Worm (Caenorhabditis elegans) whole organism, L4 larva: ENCODE measurements around the gene zif-1.
A peak's percentile ranks its signal among the peaks of the same experiment; 100 is the strongest.

Experiments used
- D1046.2 ChIP-seq: fragments of 200-800 bp; sonication (Bioruptor generic); IDR thresholded peaks from 2 replicates; pipeline ENCODE4 v1.3.6; 2022; ENCODE audit warnings: missing genetic modification characterization, missing compliant biosample characterization
- F37D6.2 ChIP-seq: sonication (generic microtip); optimal IDR thresholded peaks from 2 replicates; lab custom pipeline; 2016; ENCODE audit warnings: mild to moderate bottlenecking, missing genetic modification characterization, missing compliant biosample characterization
- F44E2.7 ChIP-seq: fragments of 200-800 bp; sonication (Bioruptor generic); IDR thresholded peaks from 2 replicates; pipeline ENCODE4 v2.1.2; 2022; ENCODE audit warnings: missing genetic modification characterization, missing compliant biosample characterization
- F49E8.2 ChIP-seq: sonication (generic microtip); optimal IDR thresholded peaks from 2 replicates; lab custom pipeline; 2016; ENCODE audit warnings: missing compliant biosample characterization, mild to moderate bottlenecking, missing genetic modification characterization, borderline replicate concordance
- R02D3.7 ChIP-seq: fragments of 150-350 bp; sonication (generic microtip); optimal IDR thresholded peaks from 3 replicates; lab custom pipeline; 2014; ENCODE audit warnings: missing biosample characterization, missing genetic modification characterization
- T20F7.1 ChIP-seq: fragments of 200-800 bp; sonication (Bioruptor generic); optimal IDR thresholded peaks from 2 replicates; lab custom pipeline; 2018; ENCODE audit warnings: mild to moderate bottlenecking, missing genetic modification characterization, missing compliant biosample characterization
- T26A8.4 ChIP-seq: fragments of 200-800 bp; sonication (Bioruptor generic); IDR thresholded peaks from 2 replicates; pipeline ENCODE4 v1.3.6; 2022; ENCODE audit warnings: missing genetic modification characterization, missing compliant biosample characterization
- Y48G9A.11 ChIP-seq: fragments of 200-800 bp; sonication (Bioruptor generic); IDR thresholded peaks from 2 replicates; pipeline ENCODE4 v1.3.6; 2022; ENCODE audit warnings: missing genetic modification reagents, missing genetic modification characterization, missing compliant biosample characterization
- Y5F2A.4 ChIP-seq: fragments of 200-800 bp; sonication (Bioruptor generic); optimal IDR thresholded peaks from 2 replicates; lab custom pipeline; 2018; ENCODE audit warnings: mild to moderate bottlenecking, missing genetic modification characterization, missing compliant biosample characterization
- aha-1 ChIP-seq: fragments of 150-350 bp; peaks from one replicate; lab custom pipeline; 2014; ENCODE audit warnings: missing biosample characterization, missing genetic modification characterization
- ceh-20 ChIP-seq: fragments of 200-800 bp; sonication (Bioruptor generic); IDR thresholded peaks from 2 replicates; pipeline ENCODE4 v1.3.6; 2022; ENCODE audit warnings: missing genetic modification reagents, missing genetic modification characterization, missing compliant biosample characterization
- ceh-32 ChIP-seq: sonication (generic microtip); optimal IDR thresholded peaks from 2 replicates; lab custom pipeline; 2016; ENCODE audit warnings: mild to moderate bottlenecking, missing genetic modification characterization, missing compliant biosample characterization; ENCODE audit not compliant: poor library complexity
- ceh-62 ChIP-seq: sonication (generic microtip); optimal IDR thresholded peaks from 2 replicates; lab custom pipeline; 2017; ENCODE audit warnings: missing biosample characterization, missing genetic modification characterization
- ces-1 ChIP-seq: fragments of 150-350 bp; sonication (generic microtip); optimal IDR thresholded peaks from 4 replicates; lab custom pipeline; 2014; ENCODE audit warnings: missing biosample characterization, missing genetic modification reagents, missing genetic modification characterization
- cey-2 ChIP-seq: sonication (generic microtip); optimal IDR thresholded peaks from 3 replicates; lab custom pipeline; 2017; ENCODE audit warnings: missing genetic modification characterization, mild to moderate bottlenecking, missing compliant biosample characterization, antibody characterized with exemption, borderline replicate concordance; ENCODE audit not compliant: insufficient read depth
- daf-12 ChIP-seq: fragments of 150-350 bp; optimal IDR thresholded peaks from 2 replicates; lab custom pipeline; 2014; ENCODE audit warnings: missing biosample characterization, missing genetic modification reagents, missing genetic modification characterization
- daf-19 ChIP-seq: fragments of 200-800 bp; sonication (Bioruptor generic); conservative IDR thresholded peaks from 2 replicates; pipeline ENCODE4 v1.3.6; 2022; ENCODE audit warnings: missing genetic modification characterization, missing compliant biosample characterization
- daf-8 ChIP-seq: fragments of 200-800 bp; sonication (Bioruptor generic); IDR thresholded peaks from 2 replicates; pipeline ENCODE4 v1.3.6; 2022; ENCODE audit warnings: missing genetic modification characterization, missing compliant biosample characterization
- dmd-6 ChIP-seq: fragments of 200-800 bp; sonication (Bioruptor generic); IDR thresholded peaks from 2 replicates; pipeline ENCODE4 v1.3.6; 2022; ENCODE audit warnings: missing genetic modification reagents, missing genetic modification characterization, missing compliant biosample characterization
- dpl-1 ChIP-seq: fragments of 150-350 bp; optimal IDR thresholded peaks from 2 replicates; lab custom pipeline; 2014; ENCODE audit warnings: missing biosample characterization, missing genetic modification reagents, missing genetic modification characterization
- egl-43 ChIP-seq: fragments of 200-800 bp; sonication (Bioruptor generic); IDR thresholded peaks from 2 replicates; pipeline ENCODE4 v1.3.6; 2022; ENCODE audit warnings: missing genetic modification reagents, missing genetic modification characterization, missing compliant biosample characterization
- hif-1 ChIP-seq, 2 experiments: sonication (generic microtip); optimal IDR thresholded peaks; 2 replicates each; lab custom pipeline; 2016 to 2017; ENCODE audit warnings: missing compliant biosample characterization in 2 of 2, missing genetic modification characterization in 2 of 2, missing genetic modification reagents in 2 of 2, missing genotype in 2 of 2, mild to moderate bottlenecking in 1 of 2
- hlh-30 ChIP-seq: sonication (generic microtip); optimal IDR thresholded peaks from 2 replicates; lab custom pipeline; 2017; ENCODE audit warnings: antibody characterized with exemption, mild to moderate bottlenecking, missing genetic modification characterization, missing compliant biosample characterization; ENCODE audit not compliant: insufficient read depth
- jun-1 ChIP-seq: fragments of 150-350 bp; optimal IDR thresholded peaks from 2 replicates; lab custom pipeline; 2014; ENCODE audit warnings: missing biosample characterization, missing genetic modification reagents, missing genetic modification characterization
- lin-1 ChIP-seq: fragments of 200-800 bp; sonication (Bioruptor generic); IDR thresholded peaks from 2 replicates; pipeline ENCODE4 v1.3.6; 2022; ENCODE audit warnings: missing genetic modification reagents, missing genetic modification characterization, missing compliant biosample characterization
- lin-13 ChIP-seq: fragments of 150-350 bp; optimal IDR thresholded peaks from 2 replicates; lab custom pipeline; 2014; ENCODE audit warnings: missing biosample characterization, missing genetic modification reagents, missing genetic modification characterization
- lin-39 ChIP-seq: fragments of 150-350 bp; optimal IDR thresholded peaks from 2 replicates; lab custom pipeline; 2014; ENCODE audit warnings: missing biosample characterization, missing genetic modification reagents, missing genetic modification characterization
- lir-3 ChIP-seq: sonication (generic microtip); optimal IDR thresholded peaks from 2 replicates; lab custom pipeline; 2016; ENCODE audit warnings: mild to moderate bottlenecking, missing genetic modification characterization, missing compliant biosample characterization
- lsy-2 ChIP-seq, 2 experiments: fragments of 150-350 bp in 1 of 2; sonication (generic microtip) in 1 of 2; optimal IDR thresholded peaks; 2 replicates each; lab custom pipeline; 2014 to 2017; ENCODE audit warnings: missing biosample characterization in 2 of 2, missing genetic modification characterization in 2 of 2
- mdl-1 ChIP-seq, 2 experiments: fragments of 150-350 bp in 1 of 2; sonication (generic microtip) in 1 of 2; optimal IDR thresholded peaks; 2 replicates each; lab custom pipeline; 2014 to 2017; ENCODE audit warnings: missing biosample characterization in 2 of 2, missing genetic modification characterization in 2 of 2
- mdt-29 ChIP-seq: fragments of 200-800 bp; sonication (Bioruptor generic); IDR thresholded peaks from 2 replicates; pipeline ENCODE4 v1.3.6; 2022; ENCODE audit warnings: missing genetic modification reagents, missing genetic modification characterization, missing compliant biosample characterization
- mes-2 ChIP-seq: sonication (generic microtip); optimal IDR thresholded peaks from 2 replicates; lab custom pipeline; 2016; ENCODE audit warnings: missing genotype, mild to moderate bottlenecking, missing genetic modification characterization, missing compliant biosample characterization; ENCODE audit not compliant: poor library complexity, severe bottlenecking
- nhr-11 ChIP-seq: fragments of 150-350 bp; optimal IDR thresholded peaks from 2 replicates; lab custom pipeline; 2014; ENCODE audit warnings: missing biosample characterization, missing genetic modification characterization
- nhr-111 ChIP-seq: fragments of 200-800 bp; sonication (Bioruptor generic); optimal IDR thresholded peaks from 2 replicates; lab custom pipeline; 2018; ENCODE audit warnings: mild to moderate bottlenecking, missing genetic modification characterization, missing compliant biosample characterization
- nhr-25 ChIP-seq: sonication (generic microtip); optimal IDR thresholded peaks from 2 replicates; lab custom pipeline; 2017; ENCODE audit warnings: missing genetic modification characterization, mild to moderate bottlenecking, missing compliant biosample characterization, antibody characterized with exemption, moderate library complexity, borderline replicate concordance; ENCODE audit not compliant: insufficient read depth
- nhr-28 ChIP-seq: fragments of 150-350 bp; optimal IDR thresholded peaks from 2 replicates; lab custom pipeline; 2014; ENCODE audit warnings: missing biosample characterization, missing genetic modification characterization
- nhr-42 ChIP-seq: fragments of 200-800 bp; sonication (Bioruptor generic); IDR thresholded peaks from 2 replicates; pipeline ENCODE4 v1.3.6; 2022; ENCODE audit warnings: missing genetic modification characterization, missing compliant biosample characterization
- nhr-6 ChIP-seq: fragments of 150-350 bp; optimal IDR thresholded peaks from 2 replicates; lab custom pipeline; 2014; ENCODE audit warnings: missing biosample characterization, missing genetic modification characterization
- pha-4 ChIP-seq, 2 experiments: fragments of 150-350 bp in 1 of 2; fragments of 200-800 bp in 1 of 2; sonication (Bioruptor generic) in 1 of 2; IDR thresholded peaks in 1 of 2; optimal IDR thresholded peaks in 1 of 2; 2 replicates each; pipeline versions ENCODE4 v1.3.6 to Lab custom; 2014 to 2022; ENCODE audit warnings: missing genetic modification characterization in 2 of 2, missing genetic modification reagents in 2 of 2, missing biosample characterization in 1 of 2, missing compliant biosample characterization in 1 of 2
- pqm-1 ChIP-seq: sonication (generic microtip); optimal IDR thresholded peaks from 2 replicates; lab custom pipeline; 2017; ENCODE audit warnings: missing biosample characterization, missing genetic modification characterization
- rbr-2 ChIP-seq: sonication (generic microtip); optimal IDR thresholded peaks from 2 replicates; lab custom pipeline; 2016; ENCODE audit warnings: missing genotype, missing genetic modification characterization, missing compliant biosample characterization
- snpc-1.2 ChIP-seq: fragments of 200-800 bp; sonication (Bioruptor generic); IDR thresholded peaks from 2 replicates; pipeline ENCODE4 v1.3.6; 2022; ENCODE audit warnings: missing genetic modification reagents, missing genetic modification characterization, missing compliant biosample characterization
- snpc-4 ChIP-seq: fragments of 150-350 bp; optimal IDR thresholded peaks from 2 replicates; lab custom pipeline; 2014; ENCODE audit warnings: missing biosample characterization, missing genetic modification characterization
- tag-97 ChIP-seq: fragments of 200-800 bp; sonication (Bioruptor generic); IDR thresholded peaks from 2 replicates; pipeline ENCODE4 v1.3.6; 2022; ENCODE audit warnings: missing genetic modification characterization, missing compliant biosample characterization
- unc-39 ChIP-seq: sonication (generic microtip); optimal IDR thresholded peaks from 2 replicates; lab custom pipeline; 2017; ENCODE audit warnings: missing biosample characterization, missing genetic modification characterization
- unc-62 ChIP-seq, 3 experiments: fragments of 150-350 bp in 1 of 3; sonication (generic microtip); optimal IDR thresholded peaks in 2 of 3; peaks in 1 of 3; 1 replicate in 1 of 3; 2 replicates in 2 of 3; lab custom pipeline; 2014 to 2017; ENCODE audit warnings: missing biosample characterization in 3 of 3, missing genetic modification characterization in 3 of 3, missing genetic modification reagents in 3 of 3, missing genotype in 1 of 3
- zag-1 ChIP-seq: fragments of 150-350 bp; optimal IDR thresholded peaks from 2 replicates; lab custom pipeline; 2014; ENCODE audit warnings: missing biosample characterization, missing genetic modification characterization
- zip-2 ChIP-seq: fragments of 150-350 bp; optimal IDR thresholded peaks from 2 replicates; lab custom pipeline; 2014; ENCODE audit warnings: missing biosample characterization, missing genetic modification characterization
- ztf-11 ChIP-seq: fragments of 150-350 bp; optimal IDR thresholded peaks from 2 replicates; lab custom pipeline; 2014; ENCODE audit warnings: missing biosample characterization, missing genetic modification characterization

zif-1 gene

ce11 chrIII:9051119-9051597 lies 48.6 kb downstream of the zif-1 start (continued):
- TF ChIP-seq hif-1 (tag; optimal IDR thresholded peaks at IDR 0.05; lab: Kevin White, UChicago) = peak in 1 of 2 experiments; percentile 37
- TF ChIP-seq nhr-6 (tag; lab: Kevin White, UChicago) = peak; percentile 80
- peak; percentile 46; the same call in 1 of the 2 replicates for TF ChIP-seq snpc-1.2 (GFP tag; lab: Robert Waterston, UW)
- no peak for TF ChIP-seq daf-12
- TF ChIP-seq R02D3.7 (tag; lab: Kevin White, UChicago) = no peak
- TF ChIP-seq zag-1 = no peak
- no peak for TF ChIP-seq daf-8
- TF ChIP-seq unc-62 (GFP tag; optimal IDR thresholded peaks at IDR 0.05 in 1 of 2; lab: Kevin White, UChicago) = no peak
- no peak for TF ChIP-seq unc-62 (tag; optimal IDR thresholded peaks at IDR 0.05; lab: Kevin White, UChicago)
- peak; percentile 63 for TF ChIP-seq mes-2 (tag; lab: Kevin White, UChicago)
- TF ChIP-seq snpc-4 (tag; lab: Kevin White, UChicago) = no peak
- peak; percentile 19 for TF ChIP-seq pqm-1 (tag; lab: Kevin White, UChicago)
- TF ChIP-seq Y48G9A.11 (GFP tag; lab: Robert Waterston, UW) = no peak
- TF ChIP-seq lin-39 (tag; lab: Kevin White, UChicago) = no peak
- TF ChIP-seq unc-39 (tag; lab: Kevin White, UChicago) = no peak
- peak; percentile 31; the same call in 1 of the 2 replicates for TF ChIP-seq daf-19
- peak; percentile 84 for TF ChIP-seq T20F7.1 (GFP tag; lab: Kevin White, UChicago)
- TF ChIP-seq rbr-2 = peak; percentile 53
- peak; percentile 63 for TF ChIP-seq dmd-6 (GFP tag; lab: Robert Waterston, UW)
- peak in 1 of 2 experiments; percentile 56 for TF ChIP-seq mdl-1 (tag; optimal IDR thresholded peaks at IDR 0.05; lab: Kevin White, UChicago)
- peak; percentile 98 for TF ChIP-seq aha-1 (tag; lab: Kevin White, UChicago)
- TF ChIP-seq jun-1 (tag; lab: Kevin White, UChicago) = peak; percentile 31
- TF ChIP-seq nhr-111 (GFP tag; lab: Kevin White, UChicago) = peak; percentile 58
- TF ChIP-seq ceh-20 = peak; percentile 67; the same call in 1 of the 2 replicates
- TF ChIP-seq egl-43 (GFP tag; lab: Robert Waterston, UW) = peak; percentile 53; the same call in 1 of the 2 replicates
- TF ChIP-seq dpl-1 = peak; percentile 51
- peak; percentile 76 for TF ChIP-seq lin-13 (GFP tag; lab: Kevin White, UChicago)
- no peak for TF ChIP-seq ceh-62 (tag; lab: Kevin White, UChicago)
- TF ChIP-seq tag-97 = peak; percentile 43; the same call in 1 of the 2 replicates
- 0 out of 2 replicates have a peak, but pooled peaks have one; percentile 4 for TF ChIP-seq D1046.2 (GFP tag; lab: Robert Waterston, UW)
- peak; percentile 81 for TF ChIP-seq pha-4 (GFP tag; IDR thresholded peaks at IDR 0.05; lab: Robert Waterston, UW)
- TF ChIP-seq pha-4 (tag; optimal IDR thresholded peaks at IDR 0.05; lab: Kevin White, UChicago) = peak; percentile 82
- no peak for TF ChIP-seq ces-1 (GFP tag; lab: Kevin White, UChicago)
- 0 out of 2 replicates have a peak, but pooled peaks have one; percentile 14 for TF ChIP-seq F44E2.7 (GFP tag; lab: Robert Waterston, UW)
- TF ChIP-seq cey-2 (tag; lab: Kevin White, UChicago) = peak; percentile 41
- peak; percentile 85 for TF ChIP-seq mdt-29 (GFP tag; lab: Robert Waterston, UW)
- peak; percentile 82 for TF ChIP-seq lin-1 (GFP tag; lab: Robert Waterston, UW)
- TF ChIP-seq Y5F2A.4 = no peak
- TF ChIP-seq ceh-32 (tag; lab: Kevin White, UChicago) = no peak
- TF ChIP-seq zip-2 = peak; percentile 74
- no peak for TF ChIP-seq ztf-11 (tag; lab: Kevin White, UChicago)
- peak; percentile 89 for TF ChIP-seq T26A8.4 (GFP tag; lab: Robert Waterston, UW)
- TF ChIP-seq F37D6.2 (tag; lab: Kevin White, UChicago) = no peak
- peak; percentile 5 for TF ChIP-seq lir-3
- TF ChIP-seq nhr-42 (GFP tag; lab: Robert Waterston, UW) = no peak; the same call in none of the 2 replicates
- TF ChIP-seq nhr-11 = no peak
- peak; percentile 10 for TF ChIP-seq nhr-25 (tag; lab: Kevin White, UChicago)
- TF ChIP-seq F49E8.2 = no peak
- peak in 1 of 2 experiments; percentile 91 for TF ChIP-seq lsy-2 (tag; optimal IDR thresholded peaks at IDR 0.05; lab: Kevin White, UChicago)
- TF ChIP-seq nhr-28 = peak; percentile 74
- TF ChIP-seq hlh-30 = peak; percentile 87
